Worm (Caenorhabditis elegans) whole organism, L4/young adult: ENCODE measurements around the gene C05E11.6.

Source experiments
- W03F9.2 ChIP-seq: fragments of 150-350 bp; optimal IDR thresholded peaks from 2 replicates; lab custom pipeline; 2014; ENCODE audit warnings: missing biosample characterization, missing genetic modification characterization
- dao-5 ChIP-seq: sonication (generic microtip); optimal IDR thresholded peaks from 2 replicates; lab custom pipeline; 2016; ENCODE audit warnings: missing genotype, missing genetic modification characterization, moderate library complexity, missing compliant biosample characterization
- him-1 ChIP-seq: sonication (generic microtip); optimal IDR thresholded peaks from 2 replicates; lab custom pipeline; 2016; ENCODE audit warnings: missing genotype, missing genetic modification reagents, missing genetic modification characterization, missing compliant biosample characterization

DNA sequence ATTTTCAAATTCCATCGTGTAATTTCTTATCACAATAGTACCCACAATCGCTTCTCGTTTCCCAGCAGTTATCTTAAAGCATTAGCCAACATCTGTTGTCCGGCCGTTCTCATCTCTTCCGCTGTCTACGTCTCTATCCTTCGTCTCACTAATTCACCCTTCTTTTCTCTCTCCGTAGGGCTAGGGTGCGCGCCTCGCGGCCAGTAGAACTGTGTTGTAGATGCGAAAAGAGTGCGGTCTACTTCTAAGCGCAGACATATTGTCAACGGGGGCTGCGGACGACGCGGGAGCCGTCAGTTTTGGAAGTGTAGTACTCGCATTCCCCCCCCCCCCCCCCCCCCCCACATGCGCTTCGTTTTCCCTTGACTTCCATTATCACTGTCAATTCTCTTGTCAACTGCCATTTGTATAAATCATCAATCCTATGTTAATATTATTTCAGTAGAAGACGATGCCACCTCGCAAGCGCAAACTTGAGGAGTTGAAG, 48.3 kb upstream of the C05E11.6 start, which contains the start of gene spr-3:
- TF ChIP-seq him-1 (tag; lab: Kevin White, UChicago) (no peak), dao-5 (tag; lab: Kevin White, UChicago) (no peak), W03F9.2 (tag; lab: Kevin White, UChicago) (no peak)
